Worm (Caenorhabditis elegans) whole organism, dauer: ENCODE data around the gene pals-18.
"Not testable (repeated sequence)": the region's sequence is repeated elsewhere in the genome, so short reads cannot be mapped to it uniquely, and the experiment has no call there.

ENCODE experiments used
- unc-62 ChIP-seq: sonication (generic microtip); optimal IDR thresholded peaks from 2 replicates; lab custom pipeline; 2017; ENCODE audit warnings: missing biosample characterization, missing genetic modification reagents, missing genetic modification characterization

Gene pals-18

ce11 chrIII:1403108-1403507 lies at the start of gene pals-18:
TSS of gene pals-18 (plus strand) at chrIII:1403408.
- no peak for TF ChIP-seq unc-62 (GFP tag; lab: Kevin White, UChicago)

- no peak for TF ChIP-seq unc-62 (GFP tag; lab: Kevin White, UChicago)
These were observed 48.7 kb upstream of the pals-18 start for ce11 chrIII:1354523-1354922.

ce11 chrIII:1355320-1355719 lies 47.9 kb upstream of the pals-18 start, which contains the start of gene Y82E9BL.1:
TSS of gene Y82E9BL.1 (minus strand) at chrIII:1355420.
- TF ChIP-seq unc-62 (GFP tag; lab: Kevin White, UChicago) = no peak

ce11 chrIII:1357973-1358372 lies 45.2 kb upstream of the pals-18 start, which contains the start of gene Y82E9BR.8:
TSS of gene Y82E9BR.8 (minus strand) at chrIII:1358073.
- TF ChIP-seq unc-62 (GFP tag; lab: Kevin White, UChicago) = not testable (repeated sequence)

- TF ChIP-seq unc-62 (GFP tag; lab: Kevin White, UChicago) = no peak
These were observed 43.5 kb upstream of the pals-18 start, which contains the start of gene Y82E9BR.9 for ce11 chrIII:1359669-1360068. TSS of gene Y82E9BR.9 (minus strand) at chrIII:1359769.

ce11 chrIII:1372563-1372962 lies 30.6 kb upstream of the pals-18 start:
- TF ChIP-seq unc-62 (GFP tag; lab: Kevin White, UChicago) = no peak

ce11 chrIII:1374355-1374807 lies 28.8 kb upstream of the pals-18 start, which contains the start of gene Y82E9BR.20:
TSS of gene Y82E9BR.20 (plus strand) at chrIII:1374405.
- TF ChIP-seq unc-62 (GFP tag; lab: Kevin White, UChicago) = no peak

- TF ChIP-seq unc-62 (GFP tag; lab: Kevin White, UChicago) = not testable (repeated sequence)
These were observed 27.7 kb upstream of the pals-18 start, which contains the start of gene Y82E9BR.10 for ce11 chrIII:1375491-1375890. TSS of gene Y82E9BR.10 (minus strand) at chrIII:1375591.

- not testable (repeated sequence) for TF ChIP-seq unc-62 (GFP tag; lab: Kevin White, UChicago)
These were observed 25.3 kb upstream of the pals-18 start, which contains the start of gene pals-40 for ce11 chrIII:1377903-1378302. TSS of gene pals-40 (minus strand) at chrIII:1378003.

ce11 chrIII:1380535-1381274 lies 22.5 kb upstream of the pals-18 start, which contains the start of the genes pals-21 and Y82E9BR.6:
TSS of gene pals-21 (minus strand) at chrIII:1380635.
TSS of gene Y82E9BR.6 (plus strand) at chrIII:1381224.
- TF ChIP-seq unc-62 (GFP tag; lab: Kevin White, UChicago) = no peak

- no peak for TF ChIP-seq unc-62 (GFP tag; lab: Kevin White, UChicago)
These were observed 19.7 kb upstream of the pals-18 start for ce11 chrIII:1383483-1383882.

ce11 chrIII:1384092-1384491 lies 19.1 kb upstream of the pals-18 start, which contains the start of the genes fbxa-138 and Y82E9BR.5:
TSS of gene fbxa-138 (minus strand) at chrIII:1384252.
TSS of gene Y82E9BR.5 (plus strand) at chrIII:1384370.
- TF ChIP-seq unc-62 (GFP tag; lab: Kevin White, UChicago) = no peak

- TF ChIP-seq unc-62 (GFP tag; lab: Kevin White, UChicago) = no peak
These were observed 18.5 kb upstream of the pals-18 start for ce11 chrIII:1384694-1385093.

ce11 chrIII:1388274-1389058 lies 14.7 kb upstream of the pals-18 start, which contains the start of gene pals-20:
TSS of gene pals-20 (minus strand) at chrIII:1388324.
- TF ChIP-seq unc-62 (GFP tag; lab: Kevin White, UChicago) = no peak

- TF ChIP-seq unc-62 (GFP tag; lab: Kevin White, UChicago) = no peak
These were observed 13.2 kb upstream of the pals-18 start for ce11 chrIII:1389988-1390387.
